Fruit fly (Drosophila melanogaster) whole organism, embryonic: ENCODE data around the gene CG15772.

Experiments
- Atf6 ChIP-seq: fragments of 200-800 bp; sonication (Bioruptor generic); IDR thresholded peaks from 2 replicates; pipeline ENCODE4 v1.3.6; 2022; ENCODE audit warnings: missing biosample characterization, missing genetic modification characterization
- Blimp-1 ChIP-seq: fragments of 200-800 bp; sonication (Bioruptor generic); optimal IDR thresholded peaks from 3 replicates; lab custom pipeline; 2018; ENCODE audit warnings: missing biosample characterization, missing genetic modification characterization, mild to moderate bottlenecking, moderate library complexity, missing genetic modification reagents
- CG11560 ChIP-seq: fragments of 200-800 bp; sonication (Bioruptor generic); IDR thresholded peaks from 3 replicates; pipeline ENCODE4 v1.3.6; 2022; ENCODE audit warnings: missing biosample characterization, missing genetic modification characterization
- CG15011 ChIP-seq: fragments of 200-800 bp; sonication (Bioruptor generic); optimal IDR thresholded peaks from 3 replicates; lab custom pipeline; 2018; ENCODE audit warnings: missing biosample characterization, mild to moderate bottlenecking, missing genetic modification characterization
- CG15269 ChIP-seq: fragments of 200-800 bp; sonication (Bioruptor generic); optimal IDR thresholded peaks from 2 replicates; lab custom pipeline; 2018; ENCODE audit warnings: missing biosample characterization, mild to moderate bottlenecking, missing genetic modification characterization, moderate library complexity
- CG17829 ChIP-seq: fragments of 200-800 bp; optimal IDR thresholded peaks from 2 replicates; lab custom pipeline; 2019; ENCODE audit warnings: missing biosample characterization, mild to moderate bottlenecking, missing genetic modification characterization, moderate library complexity
- CG1792 ChIP-seq: fragments of 200-800 bp; sonication (Bioruptor generic); optimal IDR thresholded peaks from 2 replicates; lab custom pipeline; 2016; ENCODE audit warnings: missing biosample characterization, missing genetic modification characterization
- CG18619 ChIP-seq: fragments of 200-800 bp; sonication (Bioruptor generic); optimal IDR thresholded peaks from 3 replicates; lab custom pipeline; 2017; ENCODE audit warnings: missing biosample characterization, mild to moderate bottlenecking, missing genetic modification characterization
- CG2199 ChIP-seq: fragments of 200-800 bp; sonication (Bioruptor generic); IDR thresholded peaks from 3 replicates; pipeline ENCODE4 v1.3.6; 2022; ENCODE audit warnings: missing biosample characterization, missing genetic modification characterization
- CG2875 ChIP-seq: fragments of 200-800 bp; sonication (Bioruptor generic); optimal IDR thresholded peaks from 2 replicates; lab custom pipeline; 2017; ENCODE audit warnings: missing biosample characterization, mild to moderate bottlenecking, missing genetic modification characterization, missing genetic modification reagents
- CG30431 ChIP-seq: fragments of 200-800 bp; sonication (Bioruptor generic); optimal IDR thresholded peaks from 2 replicates; lab custom pipeline; 2017; ENCODE audit warnings: missing biosample characterization, missing genetic modification characterization
- CG3065 ChIP-seq: fragments of 200-800 bp; sonication (Bioruptor generic); optimal IDR thresholded peaks from 2 replicates; lab custom pipeline; 2016; ENCODE audit warnings: missing biosample characterization, missing genetic modification characterization
- CG33557 ChIP-seq: fragments of 200-800 bp; sonication (Bioruptor generic); optimal IDR thresholded peaks from 2 replicates; lab custom pipeline; 2019; ENCODE audit warnings: missing biosample characterization, mild to moderate bottlenecking, missing genetic modification characterization, moderate library complexity
- CG6689 ChIP-seq: fragments of 200-800 bp; sonication (Bioruptor generic); IDR thresholded peaks from 2 replicates; pipeline ENCODE4 v1.3.6; 2022; ENCODE audit warnings: missing biosample characterization, missing genetic modification characterization
- CG8290 ChIP-seq, 3 experiments: fragments of 200-800 bp; sonication (Bioruptor generic); optimal IDR thresholded peaks; 2 replicates each; lab custom pipeline; 2016 to 2019; ENCODE audit warnings: missing biosample characterization in 3 of 3, missing genetic modification characterization in 3 of 3, mild to moderate bottlenecking in 2 of 3, moderate library complexity in 1 of 3
- CG9727 ChIP-seq: fragments of 200-800 bp; sonication (Bioruptor generic); optimal IDR thresholded peaks from 3 replicates; lab custom pipeline; 2017; ENCODE audit warnings: missing biosample characterization, mild to moderate bottlenecking, missing genetic modification characterization
- D ChIP-seq, 2 experiments: fragments of 200-800 bp in 1 of 2; fragments of >200 bp in 1 of 2; sonication (Bioruptor generic) in 1 of 2; optimal IDR thresholded peaks; 2 replicates in 1 of 2; 3 replicates in 1 of 2; lab custom pipeline; 2017; ENCODE audit warnings: mild to moderate bottlenecking in 1 of 2, missing biosample characterization in 1 of 2, missing genetic modification characterization in 1 of 2, missing genetic modification reagents in 1 of 2
- NFAT ChIP-seq: fragments of 200-800 bp; sonication (Bioruptor generic); IDR thresholded peaks from 2 replicates; pipeline ENCODE4 v1.3.6; 2022; ENCODE audit warnings: missing biosample characterization, missing genetic modification characterization
- Nf-YC ChIP-seq: fragments of 200-800 bp; optimal IDR thresholded peaks from 3 replicates; lab custom pipeline; 2019; ENCODE audit warnings: missing biosample characterization, mild to moderate bottlenecking, missing genetic modification characterization, moderate library complexity
- TFAM ChIP-seq: fragments of 200-800 bp; sonication (Bioruptor generic); optimal IDR thresholded peaks from 2 replicates; lab custom pipeline; 2017; ENCODE audit warnings: missing biosample characterization, missing genetic modification characterization, inconsistent platforms
- Tbp ChIP-seq: fragments of >200 bp; optimal IDR thresholded peaks from 2 replicates; lab custom pipeline; 2018; ENCODE audit warnings: missing biosample characterization, missing genetic modification characterization
- YL-1 ChIP-seq: fragments of 200-800 bp; sonication (Bioruptor generic); optimal IDR thresholded peaks from 3 replicates; lab custom pipeline; 2017; ENCODE audit warnings: missing biosample characterization, mild to moderate bottlenecking, missing genetic modification characterization
- al ChIP-seq: fragments of 200-800 bp; sonication (Bioruptor generic); IDR thresholded peaks from 2 replicates; pipeline ENCODE4 v1.3.6; 2022; ENCODE audit warnings: missing biosample characterization, missing genetic modification characterization
- bbx ChIP-seq: fragments of 200-800 bp; sonication (Bioruptor generic); IDR thresholded peaks from 2 replicates; pipeline ENCODE4 v1.3.6; 2022; ENCODE audit warnings: missing biosample characterization, missing genetic modification characterization; ENCODE audit not compliant: partially characterized antibody
- chinmo ChIP-seq: fragments of 200-800 bp; sonication (Bioruptor generic); IDR thresholded peaks from 4 replicates; pipeline ENCODE4 v1.3.6; 2022; ENCODE audit warnings: missing biosample characterization, missing genetic modification characterization; ENCODE audit not compliant: partially characterized antibody
- crol ChIP-seq: fragments of 200-800 bp; sonication (Bioruptor generic); IDR thresholded peaks from 2 replicates; pipeline ENCODE4 v1.3.6; 2022; ENCODE audit warnings: missing biosample characterization, missing genetic modification characterization
- dmrt99B ChIP-seq: fragments of 200-800 bp; sonication (Bioruptor generic); optimal IDR thresholded peaks from 2 replicates; lab custom pipeline; 2018; ENCODE audit warnings: missing biosample characterization, mild to moderate bottlenecking, missing genetic modification characterization, moderate library complexity
- gsb-n ChIP-seq: fragments of 200-800 bp; sonication (Bioruptor generic); optimal IDR thresholded peaks from 3 replicates; lab custom pipeline; 2018; ENCODE audit warnings: missing biosample characterization, mild to moderate bottlenecking, missing genetic modification characterization
- gt ChIP-seq: fragments of 200-800 bp; sonication (Bioruptor generic); IDR thresholded peaks from 2 replicates; pipeline ENCODE4 v1.3.6; 2022; ENCODE audit warnings: missing biosample characterization, missing genetic modification characterization
- inv ChIP-seq: fragments of 200-800 bp; sonication (Bioruptor generic); IDR thresholded peaks from 2 replicates; pipeline ENCODE4 v1.3.6; 2022; ENCODE audit warnings: missing biosample characterization, missing genetic modification characterization; ENCODE audit not compliant: partially characterized antibody
- jing ChIP-seq: fragments of 200-800 bp; sonication (Bioruptor generic); optimal IDR thresholded peaks from 2 replicates; lab custom pipeline; 2018; ENCODE audit warnings: missing biosample characterization, mild to moderate bottlenecking, missing genetic modification characterization
- mld ChIP-seq: fragments of 200-800 bp; sonication (Bioruptor generic); IDR thresholded peaks from 3 replicates; pipeline ENCODE4 v1.3.6; 2022; ENCODE audit warnings: missing biosample characterization, missing genetic modification characterization; ENCODE audit not compliant: partially characterized antibody
- nerfin-2 ChIP-seq: fragments of 200-800 bp; sonication (Bioruptor generic); IDR thresholded peaks from 2 replicates; pipeline ENCODE4 v1.3.6; 2022; ENCODE audit warnings: missing biosample characterization, missing genetic modification characterization; ENCODE audit not compliant: partially characterized antibody
- nmo ChIP-seq: fragments of 200-800 bp; sonication (Bioruptor generic); optimal IDR thresholded peaks from 2 replicates; lab custom pipeline; 2018; ENCODE audit warnings: missing biosample characterization, mild to moderate bottlenecking, missing genetic modification characterization, moderate library complexity
- nom ChIP-seq: fragments of 200-800 bp; sonication (Bioruptor generic); optimal IDR thresholded peaks from 2 replicates; lab custom pipeline; 2017; ENCODE audit warnings: missing biosample characterization, missing genetic modification characterization, mild to moderate bottlenecking, moderate library complexity, missing genetic modification reagents
- onecut ChIP-seq: fragments of 200-800 bp; sonication (Bioruptor generic); IDR thresholded peaks from 2 replicates; pipeline ENCODE4 v1.3.6; 2022; ENCODE audit warnings: missing biosample characterization, missing genetic modification characterization
- pho ChIP-seq: fragments of 200-800 bp; sonication (Bioruptor generic); optimal IDR thresholded peaks from 2 replicates; lab custom pipeline; 2016; ENCODE audit warnings: missing biosample characterization, missing genetic modification characterization
- scrt ChIP-seq: fragments of 200-800 bp; sonication (Bioruptor generic); optimal IDR thresholded peaks from 2 replicates; lab custom pipeline; 2018; ENCODE audit warnings: missing biosample characterization, mild to moderate bottlenecking, missing genetic modification characterization, moderate library complexity
- seq ChIP-seq: fragments of 200-800 bp; sonication (Bioruptor generic); IDR thresholded peaks from 2 replicates; pipeline ENCODE4 v1.3.6; 2022; ENCODE audit warnings: missing biosample characterization, missing genetic modification characterization
- tap ChIP-seq: fragments of 200-800 bp; optimal IDR thresholded peaks from 3 replicates; lab custom pipeline; 2019; ENCODE audit warnings: missing biosample characterization, mild to moderate bottlenecking, missing genetic modification characterization, moderate library complexity

CG15772 gene

DNA sequence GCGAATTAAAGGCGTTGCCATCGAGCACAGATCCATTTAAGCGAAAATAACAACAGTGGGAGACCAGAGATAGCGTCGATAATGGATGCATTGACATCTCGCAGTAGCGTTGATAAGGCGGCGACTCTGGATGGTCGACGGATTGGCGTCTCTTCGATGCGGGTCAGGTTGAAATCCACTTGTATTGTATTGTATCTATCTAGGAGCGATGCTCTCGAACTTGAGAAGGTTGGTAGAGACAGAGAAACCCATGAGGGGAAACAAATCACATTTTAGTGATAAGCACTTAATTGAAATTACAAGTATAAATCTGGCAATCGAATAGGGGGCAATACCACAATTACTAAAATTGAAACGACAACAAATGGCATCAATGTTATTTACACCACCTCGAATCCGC, 28.5 kb upstream of the CG15772 start:
- no peak for TF ChIP-seq CG18619 (GFP tag; lab: Kevin White, UChicago)
- no peak for TF ChIP-seq scrt (GFP tag; lab: Kevin White, UChicago)
- TF ChIP-seq bbx = no peak
- no peak for TF ChIP-seq inv
- no peak for TF ChIP-seq seq
- TF ChIP-seq YL-1 (GFP tag; lab: Kevin White, UChicago) = no peak
- TF ChIP-seq nmo (GFP tag; lab: Kevin White, UChicago) = no peak
- no peak for TF ChIP-seq onecut
- TF ChIP-seq pho (GFP tag; lab: Kevin White, UChicago) = no peak
- TF ChIP-seq gt (GFP tag; lab: Robert Waterston, UW) = no peak
- TF ChIP-seq Atf6 (GFP tag; lab: Robert Waterston, UW) = no peak
- no peak for TF ChIP-seq al (GFP tag; lab: Robert Waterston, UW)
- TF ChIP-seq CG8290 (GFP tag; optimal IDR thresholded peaks at IDR 0.05; lab: Kevin White, UChicago) = no peak
- TF ChIP-seq CG8290 (tag; optimal IDR thresholded peaks at IDR 0.05; lab: Kevin White, UChicago) = no peak
- TF ChIP-seq CG30431 (GFP tag; lab: Kevin White, UChicago) = no peak
- TF ChIP-seq NFAT (GFP tag; lab: Robert Waterston, UW) = no peak
- TF ChIP-seq CG3065 (GFP tag; lab: Kevin White, UChicago) = no peak
- no peak for TF ChIP-seq CG15011 (GFP tag; lab: Kevin White, UChicago)
- TF ChIP-seq CG2199 = no peak
- TF ChIP-seq Nf-YC (tag; lab: Kevin White, UChicago) = no peak
- no peak for TF ChIP-seq gsb-n (tag; lab: Kevin White, UChicago)

- TF ChIP-seq CG9727 (GFP tag; lab: Kevin White, UChicago) (no peak), CG6689 (GFP tag; lab: Robert Waterston, UW) (no peak), crol (GFP tag; lab: Robert Waterston, UW) (peak; percentile 67), nerfin-2 (GFP tag; lab: Robert Waterston, UW) (no peak), CG33557 (no peak), CG1792 (GFP tag; lab: Kevin White, UChicago) (no peak), CG15269 (no peak), D (optimal IDR thresholded peaks at IDR 0.05; lab: Kevin White, UChicago) (no peak), D (GFP tag; optimal IDR thresholded peaks at IDR 0.05; lab: Kevin White, UChicago) (no peak), jing (GFP tag; lab: Kevin White, UChicago) (no peak), nom (peak; percentile 66), CG17829 (no peak), TFAM (no peak), Blimp-1 (peak; percentile 2), tap (tag; lab: Kevin White, UChicago) (no peak), Tbp (GFP tag; lab: Kevin White, UChicago) (no peak), mld (GFP tag; lab: Robert Waterston, UW) (no peak), CG2875 (no peak), CG11560 (tag; lab: Robert Waterston, UW) (no peak), dmrt99B (tag; lab: Kevin White, UChicago) (no peak), chinmo (GFP tag; lab: Robert Waterston, UW) (0 out of 4 replicates have a peak, but pooled peaks have one; percentile 18)
- TF ChIP-seq, all 482 proteins: peak for 4
These were observed 27.8 kb upstream of the CG15772 start for dm6 chrX:5724151-5724699.
